Fruit fly (Drosophila melanogaster) whole organism, embryonic: ENCODE results near the gene Sb.

Experiments used
- Atf3 ChIP-seq: fragments of 200-800 bp; sonication (Bioruptor generic); optimal IDR thresholded peaks from 3 replicates; lab custom pipeline; 2016; ENCODE audit warnings: missing biosample characterization, missing genetic modification characterization
- Bdp1 ChIP-seq: fragments of 200-800 bp; sonication (Bioruptor generic); optimal IDR thresholded peaks from 3 replicates; lab custom pipeline; 2016; ENCODE audit warnings: missing biosample characterization, missing genetic modification characterization
- Bteb2 ChIP-seq: fragments of 200-800 bp; sonication (Bioruptor generic); optimal IDR thresholded peaks from 2 replicates; lab custom pipeline; 2016; ENCODE audit warnings: missing biosample characterization, missing genetic modification characterization
- CG10274 ChIP-seq: fragments of 200-800 bp; sonication (Bioruptor generic); optimal IDR thresholded peaks from 3 replicates; lab custom pipeline; 2017; ENCODE audit warnings: missing biosample characterization, mild to moderate bottlenecking, missing genetic modification characterization
- CG12104 ChIP-seq: fragments of 200-800 bp; sonication (Bioruptor generic); optimal IDR thresholded peaks from 3 replicates; lab custom pipeline; 2016; ENCODE audit warnings: missing biosample characterization, missing genetic modification characterization
- CG1233 ChIP-seq: fragments of 200-800 bp; sonication (Bioruptor generic); optimal IDR thresholded peaks from 4 replicates; lab custom pipeline; 2018; ENCODE audit warnings: missing biosample characterization, mild to moderate bottlenecking, missing genetic modification characterization
- CG14667 ChIP-seq: fragments of 200-800 bp; sonication (Bioruptor generic); IDR thresholded peaks from 2 replicates; pipeline ENCODE4 v1.3.6; 2022; ENCODE audit warnings: missing biosample characterization, missing genetic modification characterization
- CG14965 ChIP-seq: fragments of 200-800 bp; sonication (Bioruptor generic); optimal IDR thresholded peaks from 2 replicates; lab custom pipeline; 2016; ENCODE audit warnings: missing biosample characterization, missing genetic modification characterization, borderline replicate concordance
- CG15479 ChIP-seq: fragments of 200-800 bp; sonication (Bioruptor generic); optimal IDR thresholded peaks from 3 replicates; lab custom pipeline; 2019; ENCODE audit warnings: missing biosample characterization, mild to moderate bottlenecking, missing genetic modification characterization, moderate library complexity
- CG15514 ChIP-seq: fragments of 200-800 bp; sonication (Bioruptor generic); optimal IDR thresholded peaks from 3 replicates; lab custom pipeline; 2017; ENCODE audit warnings: missing biosample characterization, missing genetic modification characterization, mild to moderate bottlenecking, moderate library complexity, missing genetic modification reagents
- CG16813 ChIP-seq: fragments of 200-800 bp; sonication (Bioruptor generic); IDR thresholded peaks from 3 replicates; pipeline ENCODE4 v1.3.6; 2022; ENCODE audit warnings: missing biosample characterization, missing genetic modification characterization; ENCODE audit not compliant: partially characterized antibody
- CG18262 ChIP-seq: fragments of 200-800 bp; optimal IDR thresholded peaks from 3 replicates; lab custom pipeline; 2019; ENCODE audit warnings: missing biosample characterization, mild to moderate bottlenecking, missing genetic modification characterization, moderate library complexity
- CG32767 ChIP-seq: fragments of 200-800 bp; sonication (Bioruptor generic); IDR thresholded peaks from 2 replicates; pipeline ENCODE4 v1.3.6; 2022; ENCODE audit warnings: missing biosample characterization, missing genetic modification characterization
- CG3281 ChIP-seq: fragments of 200-800 bp; sonication (Bioruptor generic); optimal IDR thresholded peaks from 3 replicates; lab custom pipeline; 2017; ENCODE audit warnings: missing biosample characterization, mild to moderate bottlenecking, missing genetic modification characterization
- CG34376 ChIP-seq: fragments of 200-800 bp; sonication (Bioruptor generic); optimal IDR thresholded peaks from 2 replicates; lab custom pipeline; 2018; ENCODE audit warnings: missing biosample characterization, mild to moderate bottlenecking, missing genetic modification characterization
- CG3726 ChIP-seq: fragments of 200-800 bp; sonication (Bioruptor generic); IDR thresholded peaks from 3 replicates; pipeline ENCODE4, ENCODE4 v1.3.6; 2022; ENCODE audit warnings: missing biosample characterization, missing genetic modification characterization
- CG3995 ChIP-seq: fragments of 200-800 bp; sonication (Bioruptor generic); optimal IDR thresholded peaks from 3 replicates; lab custom pipeline; 2016; ENCODE audit warnings: missing biosample characterization, missing genetic modification characterization
- CG4404 ChIP-seq: fragments of 200-800 bp; sonication (Bioruptor generic); IDR thresholded peaks from 2 replicates; pipeline ENCODE4 v1.3.6; 2022; ENCODE audit warnings: missing biosample characterization, missing genetic modification characterization
- CG5180 ChIP-seq: fragments of 200-800 bp; sonication (Bioruptor generic); optimal IDR thresholded peaks from 3 replicates; lab custom pipeline; 2017; ENCODE audit warnings: missing biosample characterization, missing genetic modification characterization, mild to moderate bottlenecking, moderate library complexity, missing genetic modification reagents
- CG6683 ChIP-seq: fragments of 200-800 bp; sonication (Bioruptor generic); optimal IDR thresholded peaks from 2 replicates; lab custom pipeline; 2017; ENCODE audit warnings: missing biosample characterization, mild to moderate bottlenecking, missing genetic modification characterization, missing genetic modification reagents
- CG6765 ChIP-seq: fragments of 200-800 bp; sonication (Bioruptor generic); optimal IDR thresholded peaks from 3 replicates; lab custom pipeline; 2017; ENCODE audit warnings: missing biosample characterization, mild to moderate bottlenecking, missing genetic modification characterization
- CG7372 ChIP-seq: fragments of 200-800 bp; sonication (Bioruptor generic); IDR thresholded peaks from 2 replicates; pipeline ENCODE4 v1.3.6; 2022; ENCODE audit warnings: missing biosample characterization, missing genetic modification characterization
- HLH4C ChIP-seq: fragments of 200-800 bp; sonication (Bioruptor generic); IDR thresholded peaks from 3 replicates; pipeline ENCODE4 v1.3.6; 2022; ENCODE audit warnings: missing biosample characterization, missing genetic modification characterization; ENCODE audit not compliant: partially characterized antibody
- NFAT ChIP-seq: fragments of 200-800 bp; sonication (Bioruptor generic); IDR thresholded peaks from 2 replicates; pipeline ENCODE4 v1.3.6; 2022; ENCODE audit warnings: missing biosample characterization, missing genetic modification characterization
- Oli ChIP-seq: fragments of 200-800 bp; sonication (Bioruptor generic); optimal IDR thresholded peaks from 2 replicates; lab custom pipeline; 2018; ENCODE audit warnings: missing biosample characterization, mild to moderate bottlenecking, missing genetic modification characterization, moderate library complexity
- Rx ChIP-seq: fragments of 200-800 bp; sonication (Bioruptor generic); IDR thresholded peaks from 2 replicates; pipeline ENCODE4 v1.3.6; 2022; ENCODE audit warnings: missing biosample characterization, missing genetic modification characterization
- Ssrp ChIP-seq: fragments of 200-800 bp; sonication (Bioruptor generic); optimal IDR thresholded peaks from 2 replicates; lab custom pipeline; 2018; ENCODE audit warnings: missing biosample characterization, mild to moderate bottlenecking, missing genetic modification characterization, moderate library complexity
- Xrp1 ChIP-seq: fragments of 200-800 bp; sonication (Bioruptor generic); IDR thresholded peaks from 2 replicates; pipeline ENCODE4 v1.3.6; 2022; ENCODE audit warnings: missing biosample characterization, missing genetic modification characterization
- YL-1 ChIP-seq: fragments of 200-800 bp; sonication (Bioruptor generic); optimal IDR thresholded peaks from 3 replicates; lab custom pipeline; 2017; ENCODE audit warnings: missing biosample characterization, mild to moderate bottlenecking, missing genetic modification characterization
- ab ChIP-seq: fragments of 200-800 bp; sonication (Bioruptor generic); optimal IDR thresholded peaks from 2 replicates; lab custom pipeline; 2016; ENCODE audit warnings: missing biosample characterization, missing genetic modification characterization
- ac ChIP-seq: fragments of 200-800 bp; sonication (Bioruptor generic); optimal IDR thresholded peaks from 3 replicates; lab custom pipeline; 2017; ENCODE audit warnings: missing biosample characterization, mild to moderate bottlenecking, missing genetic modification characterization
- al ChIP-seq: fragments of 200-800 bp; sonication (Bioruptor generic); IDR thresholded peaks from 2 replicates; pipeline ENCODE4 v1.3.6; 2022; ENCODE audit warnings: missing biosample characterization, missing genetic modification characterization
- ato ChIP-seq: fragments of 200-800 bp; sonication (Bioruptor generic); IDR thresholded peaks from 2 replicates; pipeline ENCODE4 v1.3.6; 2022; ENCODE audit warnings: missing biosample characterization, missing genetic modification characterization; ENCODE audit not compliant: partially characterized antibody
- bab2 ChIP-seq: fragments of 200-800 bp; sonication (Bioruptor generic); optimal IDR thresholded peaks from 2 replicates; lab custom pipeline; 2016; ENCODE audit warnings: missing biosample characterization, missing genetic modification characterization
- cwo ChIP-seq: fragments of 200-800 bp; sonication (Bioruptor generic); optimal IDR thresholded peaks from 3 replicates; lab custom pipeline; 2017; ENCODE audit warnings: missing biosample characterization, missing genetic modification characterization, mild to moderate bottlenecking, moderate library complexity, missing genetic modification reagents
- dmrt11E ChIP-seq: fragments of 200-800 bp; sonication (Bioruptor generic); optimal IDR thresholded peaks from 3 replicates; lab custom pipeline; 2018; ENCODE audit warnings: missing biosample characterization, mild to moderate bottlenecking, missing genetic modification characterization, moderate library complexity
- eve ChIP-seq, 2 experiments: fragments of >200 bp; optimal IDR thresholded peaks; 2 replicates each; lab custom pipeline; 2017; ENCODE audit warnings: missing biosample characterization in 2 of 2, missing genetic modification characterization in 2 of 2
- eyg ChIP-seq: fragments of 200-800 bp; sonication (Bioruptor generic); optimal IDR thresholded peaks from 3 replicates; lab custom pipeline; 2016; ENCODE audit warnings: missing biosample characterization, missing genetic modification characterization
- hbn ChIP-seq: fragments of 200-800 bp; sonication (Bioruptor generic); IDR thresholded peaks from 2 replicates; pipeline ENCODE4 v1.3.6; 2022; ENCODE audit warnings: missing biosample characterization, missing genetic modification characterization; ENCODE audit not compliant: partially characterized antibody
- kah ChIP-seq: fragments of 200-800 bp; sonication (Bioruptor generic); optimal IDR thresholded peaks from 2 replicates; lab custom pipeline; 2018; ENCODE audit warnings: missing biosample characterization, mild to moderate bottlenecking, missing genetic modification characterization
- lmd ChIP-seq: fragments of 200-800 bp; sonication (Bioruptor generic); IDR thresholded peaks from 2 replicates; pipeline ENCODE4 v1.3.6; 2022; ENCODE audit warnings: missing biosample characterization, missing genetic modification characterization
- lov ChIP-seq, 2 experiments: fragments of 200-800 bp in 1 of 2; fragments of >200 bp in 1 of 2; sonication (Bioruptor generic) in 1 of 2; IDR thresholded peaks in 1 of 2; optimal IDR thresholded peaks in 1 of 2; 2 replicates in 1 of 2; 3 replicates in 1 of 2; pipeline versions ENCODE4 v1.3.6 to Lab custom; 2017 to 2022; ENCODE audit warnings: missing biosample characterization in 1 of 2, missing genetic modification characterization in 1 of 2
- nmo ChIP-seq: fragments of 200-800 bp; sonication (Bioruptor generic); optimal IDR thresholded peaks from 2 replicates; lab custom pipeline; 2018; ENCODE audit warnings: missing biosample characterization, mild to moderate bottlenecking, missing genetic modification characterization, moderate library complexity
- onecut ChIP-seq: fragments of 200-800 bp; sonication (Bioruptor generic); IDR thresholded peaks from 2 replicates; pipeline ENCODE4 v1.3.6; 2022; ENCODE audit warnings: missing biosample characterization, missing genetic modification characterization
- pita ChIP-seq: fragments of 200-800 bp; sonication (Bioruptor generic); optimal IDR thresholded peaks from 2 replicates; lab custom pipeline; 2017; ENCODE audit warnings: missing biosample characterization, mild to moderate bottlenecking, missing genetic modification characterization
- slbo ChIP-seq: fragments of 200-800 bp; sonication (Bioruptor generic); IDR thresholded peaks from 2 replicates; pipeline ENCODE4 v1.3.6; 2022; ENCODE audit warnings: missing biosample characterization, missing genetic modification characterization
- tx ChIP-seq: fragments of 200-800 bp; sonication (Bioruptor generic); optimal IDR thresholded peaks from 2 replicates; lab custom pipeline; 2016; ENCODE audit warnings: missing biosample characterization, missing genetic modification characterization
- zfh1 ChIP-seq: fragments of 200-800 bp; sonication (Bioruptor generic); IDR thresholded peaks from 3 replicates; pipeline ENCODE4 v1.3.6; 2022; ENCODE audit warnings: missing biosample characterization, missing genetic modification characterization

Sb gene

DNA sequence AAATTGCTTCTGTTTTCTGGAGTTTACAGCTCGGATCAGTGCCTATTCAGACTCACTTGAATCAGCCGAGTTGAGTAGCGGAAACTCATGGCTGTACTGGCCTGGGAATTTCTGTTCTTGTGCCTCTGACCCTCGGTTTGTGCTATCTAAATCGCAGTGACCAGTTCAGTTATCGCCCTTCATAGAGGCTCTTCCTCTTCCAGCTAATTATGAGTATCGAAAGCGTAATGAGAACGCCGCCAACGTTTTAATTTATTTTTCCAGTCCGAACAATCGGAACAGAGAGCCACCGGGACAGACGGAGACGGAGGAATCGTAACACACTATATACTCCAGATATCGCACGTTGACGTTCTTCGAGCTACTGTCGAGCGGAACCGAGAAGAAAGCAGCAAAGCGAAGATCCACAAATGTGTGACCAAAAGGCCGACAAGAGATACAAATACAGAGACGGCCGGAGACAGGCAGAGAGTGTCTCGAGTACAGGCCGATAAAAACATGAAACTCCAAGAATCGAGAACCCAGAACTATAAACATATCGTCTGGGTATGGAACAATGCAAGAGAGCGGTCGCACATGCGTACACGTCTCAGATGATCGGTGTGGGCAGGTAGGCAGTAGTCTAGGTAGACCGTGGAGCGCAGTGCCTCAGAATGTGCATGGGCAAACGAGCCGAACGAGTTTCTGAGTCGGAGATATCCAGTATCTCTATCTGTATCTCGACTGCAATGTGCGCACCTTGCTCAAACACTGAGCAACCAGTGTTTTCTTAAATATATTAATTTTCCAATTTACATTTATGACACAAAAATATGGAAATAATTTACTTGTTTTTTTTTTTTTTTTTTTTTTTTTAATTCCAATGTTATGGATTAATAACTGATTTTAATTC lies 44.0 kb upstream of the Sb start (continued):
- TF ChIP-seq CG3726 (GFP tag; lab: Robert Waterston, UW) (0 out of 3 replicates have a peak, but pooled peaks have one; percentile 7), Atf3 (peak; percentile 11), CG6765 (GFP tag; lab: Kevin White, UChicago) (no peak), tx (GFP tag; lab: Kevin White, UChicago) (no peak), CG6683 (GFP tag; lab: Kevin White, UChicago) (no peak), CG14667 (GFP tag; lab: Robert Waterston, UW) (peak; percentile 61), nmo (GFP tag; lab: Kevin White, UChicago) (peak; percentile 64), Oli (tag; lab: Kevin White, UChicago) (peak; percentile 67), Xrp1 (peak; percentile 96), eyg (GFP tag; lab: Kevin White, UChicago) (no peak), CG12104 (GFP tag; lab: Kevin White, UChicago) (peak; percentile 53), ato (GFP tag; lab: Robert Waterston, UW) (no peak), Rx (GFP tag; lab: Robert Waterston, UW) (no peak), lmd (GFP tag; lab: Robert Waterston, UW) (peak; percentile 63), CG7372 (0 out of 2 replicates have a peak, but pooled peaks have one; percentile 14), CG32767 (GFP tag; lab: Robert Waterston, UW) (peak; percentile 76), HLH4C (GFP tag; lab: Robert Waterston, UW) (no peak), slbo (GFP tag; lab: Robert Waterston, UW) (peak; percentile 39), lov (optimal IDR thresholded peaks at IDR 0.05; lab: Kevin White, UChicago) (no peak), lov (GFP tag; IDR thresholded peaks at IDR 0.05; lab: Robert Waterston, UW) (0 out of 3 replicates have a peak, but pooled peaks have one; percentile 71), cwo (GFP tag; lab: Kevin White, UChicago) (peak; percentile 10), CG15514 (GFP tag; lab: Kevin White, UChicago) (no peak), CG10274 (no peak), CG34376 (no peak), Bteb2 (GFP tag; lab: Kevin White, UChicago) (peak; percentile 23), NFAT (GFP tag; lab: Robert Waterston, UW) (no peak), dmrt11E (tag; lab: Kevin White, UChicago) (peak; percentile 88), ac (no peak), onecut (GFP tag; lab: Robert Waterston, UW) (peak; percentile 55), CG3281 (GFP tag; lab: Kevin White, UChicago) (no peak), YL-1 (GFP tag; lab: Kevin White, UChicago) (no peak), CG5180 (GFP tag; lab: Kevin White, UChicago) (no peak), eve (GFP tag; optimal IDR thresholded peaks at IDR 0.05; lab: Kevin White, UChicago) (no peak), pita (GFP tag; lab: Kevin White, UChicago) (no peak), CG15479 (GFP tag; lab: Kevin White, UChicago) (peak; percentile 97), al (GFP tag; lab: Robert Waterston, UW) (no peak), zfh1 (GFP tag; lab: Robert Waterston, UW) (peak; percentile 81), hbn (GFP tag; lab: Robert Waterston, UW) (no peak), CG3995 (no peak), CG14965 (GFP tag; lab: Kevin White, UChicago) (no peak), ab (GFP tag; lab: Kevin White, UChicago) (no peak), Bdp1 (GFP tag; lab: Kevin White, UChicago) (no peak), CG18262 (tag; lab: Kevin White, UChicago) (peak; percentile 92), CG1233 (GFP tag; lab: Kevin White, UChicago) (peak; percentile 51), kah (no peak), CG4404 (peak; percentile 68), bab2 (GFP tag; lab: Kevin White, UChicago) (peak; percentile 55), Ssrp (tag; lab: Kevin White, UChicago) (peak; percentile 65), CG16813 (GFP tag; lab: Robert Waterston, UW) (no peak)
